Worm (Caenorhabditis elegans) whole organism, L4 larva: ENCODE data around the gene fubl-1.

Source experiments
- ZK337.2 ChIP-seq: fragments of 200-800 bp; sonication (Bioruptor generic); IDR thresholded peaks from 2 replicates; pipeline ENCODE4 v1.3.6; 2022; ENCODE audit warnings: missing genetic modification reagents, missing genetic modification characterization, missing compliant biosample characterization
- egl-27 ChIP-seq: sonication (generic microtip); optimal IDR thresholded peaks from 3 replicates; lab custom pipeline; 2017; ENCODE audit warnings: missing biosample characterization, missing genetic modification reagents, missing genetic modification characterization
- fkh-10 ChIP-seq: fragments of 150-350 bp; optimal IDR thresholded peaks from 2 replicates; lab custom pipeline; 2014; ENCODE audit warnings: missing biosample characterization, missing genetic modification reagents, missing genetic modification characterization
- nhr-6 ChIP-seq: fragments of 150-350 bp; optimal IDR thresholded peaks from 2 replicates; lab custom pipeline; 2014; ENCODE audit warnings: missing biosample characterization, missing genetic modification characterization
- saeg-2 ChIP-seq: fragments of 200-800 bp; sonication (Bioruptor generic); IDR thresholded peaks from 2 replicates; pipeline ENCODE4 v1.3.6; 2022; ENCODE audit warnings: missing genetic modification reagents, missing genetic modification characterization, missing compliant biosample characterization
- zfp-3 ChIP-seq: fragments of 200-800 bp; sonication (Bioruptor generic); conservative IDR thresholded peaks from 2 replicates; pipeline ENCODE4 v1.3.6; 2022; ENCODE audit warnings: missing genetic modification reagents, missing genetic modification characterization, missing compliant biosample characterization

DNA sequence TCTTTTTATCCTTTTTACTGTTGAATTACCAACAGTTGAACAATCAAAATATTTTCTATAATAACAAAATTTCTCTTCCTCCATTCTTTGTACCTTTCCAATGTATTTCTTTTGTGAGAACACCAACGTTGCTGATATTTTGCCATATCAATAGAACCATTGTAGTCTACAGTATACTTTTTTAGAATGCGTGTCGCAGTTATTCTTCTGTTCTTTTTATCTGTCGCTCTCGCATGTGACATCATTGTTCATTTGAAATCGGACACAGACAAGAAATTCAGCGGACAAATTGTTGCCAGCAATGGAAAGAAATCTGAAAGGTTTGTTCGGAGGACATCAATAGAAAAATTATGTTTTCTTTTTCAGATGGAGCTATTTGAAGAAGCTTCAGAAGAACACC, 36.8 kb downstream of the fubl-1 start, which contains the start of gene ZK856.7:
- TF ChIP-seq saeg-2 (GFP tag; lab: Robert Waterston, UW): no peak
- no peak for TF ChIP-seq nhr-6
- TF ChIP-seq egl-27 (tag; lab: Kevin White, UChicago): no peak
- no peak for TF ChIP-seq zfp-3 (GFP tag; lab: Robert Waterston, UW)
- no peak for TF ChIP-seq fkh-10
- TF ChIP-seq ZK337.2 (GFP tag; lab: Robert Waterston, UW): no peak
